Fruit fly (Drosophila melanogaster) whole organism, pupa: ENCODE results near the gene gudu.

Experiments used
- CG10348 ChIP-seq: fragments of 200-800 bp; sonication (Bioruptor generic); IDR thresholded peaks from 2 replicates; pipeline ENCODE4 v1.3.6; 2022; ENCODE audit warnings: missing biosample characterization, missing genetic modification characterization
- CG12605 ChIP-seq: fragments of 200-800 bp; sonication (Bioruptor generic); IDR thresholded peaks from 2 replicates; pipeline ENCODE4 v1.3.6; 2022; ENCODE audit warnings: missing biosample characterization, missing genetic modification characterization
- CG13204 ChIP-seq: fragments of 200-800 bp; sonication (Bioruptor generic); optimal IDR thresholded peaks from 2 replicates; lab custom pipeline; 2018; ENCODE audit warnings: missing biosample characterization, mild to moderate bottlenecking, missing genetic modification characterization, moderate library complexity
- CG14655 ChIP-seq: fragments of 200-800 bp; sonication (Bioruptor generic); optimal IDR thresholded peaks from 3 replicates; lab custom pipeline; 2017; ENCODE audit warnings: mild to moderate bottlenecking, missing biosample characterization, missing genetic modification reagents, missing genetic modification characterization
- CG15710 ChIP-seq: fragments of 200-800 bp; sonication (Bioruptor generic); optimal IDR thresholded peaks from 2 replicates; lab custom pipeline; 2018; ENCODE audit warnings: missing biosample characterization, mild to moderate bottlenecking, missing genetic modification characterization, moderate library complexity
- CG17806 ChIP-seq: fragments of 200-800 bp; sonication (Bioruptor generic); optimal IDR thresholded peaks from 2 replicates; lab custom pipeline; 2018; ENCODE audit warnings: missing biosample characterization, mild to moderate bottlenecking, missing genetic modification characterization, moderate library complexity
- CG32121 ChIP-seq: fragments of 200-800 bp; sonication (Bioruptor generic); IDR thresholded peaks from 2 replicates; pipeline ENCODE4 v1.3.6; 2022; ENCODE audit warnings: missing biosample characterization, missing genetic modification characterization
- CG34367 ChIP-seq: fragments of 200-800 bp; sonication (Bioruptor generic); optimal IDR thresholded peaks from 2 replicates; lab custom pipeline; 2018; ENCODE audit warnings: missing biosample characterization, mild to moderate bottlenecking, missing genetic modification characterization
- CG4496 ChIP-seq: fragments of 200-800 bp; sonication (Bioruptor generic); IDR thresholded peaks from 3 replicates; pipeline ENCODE4 v1.3.6; 2022; ENCODE audit warnings: missing biosample characterization, missing genetic modification characterization
- CG8159 ChIP-seq: fragments of 200-800 bp; sonication (Bioruptor generic); optimal IDR thresholded peaks from 3 replicates; lab custom pipeline; 2018; ENCODE audit warnings: missing biosample characterization, mild to moderate bottlenecking, missing genetic modification characterization, moderate library complexity
- CG8301 ChIP-seq: fragments of 200-800 bp; sonication (Bioruptor generic); optimal IDR thresholded peaks from 2 replicates; lab custom pipeline; 2018; ENCODE audit warnings: missing biosample characterization, mild to moderate bottlenecking, missing genetic modification characterization
- CG9948 ChIP-seq: fragments of 200-800 bp; sonication (Bioruptor generic); optimal IDR thresholded peaks from 2 replicates; lab custom pipeline; 2018; ENCODE audit warnings: missing biosample characterization, mild to moderate bottlenecking, missing genetic modification characterization, moderate library complexity
- D1 ChIP-seq: fragments of 200-800 bp; sonication (Bioruptor generic); optimal IDR thresholded peaks from 2 replicates; lab custom pipeline; 2018; ENCODE audit warnings: missing biosample characterization, mild to moderate bottlenecking, missing genetic modification characterization, moderate library complexity
- EcR ChIP-seq: fragments of 200-800 bp; sonication (Bioruptor generic); optimal IDR thresholded peaks from 3 replicates; lab custom pipeline; 2019; ENCODE audit warnings: missing biosample characterization, missing genetic modification characterization, mild to moderate bottlenecking, moderate library complexity, missing genetic modification reagents
- Ets98B ChIP-seq: fragments of 200-800 bp; sonication (Bioruptor generic); IDR thresholded peaks from 2 replicates; pipeline ENCODE4 v1.3.6; 2022; ENCODE audit warnings: missing biosample characterization, missing genetic modification characterization
- Pif1A ChIP-seq: fragments of 200-800 bp; sonication (Bioruptor generic); optimal IDR thresholded peaks from 3 replicates; lab custom pipeline; 2016; ENCODE audit warnings: missing biosample characterization, missing genetic modification characterization
- Pif1B ChIP-seq: fragments of 200-800 bp; sonication (Bioruptor generic); optimal IDR thresholded peaks from 3 replicates; lab custom pipeline; 2016; ENCODE audit warnings: missing biosample characterization, missing genetic modification characterization
- Snoo ChIP-seq: fragments of 200-800 bp; sonication (Bioruptor generic); optimal IDR thresholded peaks from 3 replicates; lab custom pipeline; 2017; ENCODE audit warnings: missing biosample characterization, mild to moderate bottlenecking, missing genetic modification characterization, inconsistent platforms
- fd96Ca ChIP-seq: fragments of 200-800 bp; sonication (Bioruptor generic); IDR thresholded peaks from 3 replicates; pipeline ENCODE4 v1.3.6; 2022; ENCODE audit warnings: missing biosample characterization, missing genetic modification characterization
- gl ChIP-seq: fragments of 200-800 bp; sonication (Bioruptor generic); optimal IDR thresholded peaks from 2 replicates; lab custom pipeline; 2018; ENCODE audit warnings: missing biosample characterization, mild to moderate bottlenecking, missing genetic modification characterization
- rn ChIP-seq: fragments of 200-800 bp; sonication (Bioruptor generic); IDR thresholded peaks from 2 replicates; pipeline ENCODE4 v1.3.6; 2022; ENCODE audit warnings: missing biosample characterization, missing genetic modification characterization

Gene gudu

DNA sequence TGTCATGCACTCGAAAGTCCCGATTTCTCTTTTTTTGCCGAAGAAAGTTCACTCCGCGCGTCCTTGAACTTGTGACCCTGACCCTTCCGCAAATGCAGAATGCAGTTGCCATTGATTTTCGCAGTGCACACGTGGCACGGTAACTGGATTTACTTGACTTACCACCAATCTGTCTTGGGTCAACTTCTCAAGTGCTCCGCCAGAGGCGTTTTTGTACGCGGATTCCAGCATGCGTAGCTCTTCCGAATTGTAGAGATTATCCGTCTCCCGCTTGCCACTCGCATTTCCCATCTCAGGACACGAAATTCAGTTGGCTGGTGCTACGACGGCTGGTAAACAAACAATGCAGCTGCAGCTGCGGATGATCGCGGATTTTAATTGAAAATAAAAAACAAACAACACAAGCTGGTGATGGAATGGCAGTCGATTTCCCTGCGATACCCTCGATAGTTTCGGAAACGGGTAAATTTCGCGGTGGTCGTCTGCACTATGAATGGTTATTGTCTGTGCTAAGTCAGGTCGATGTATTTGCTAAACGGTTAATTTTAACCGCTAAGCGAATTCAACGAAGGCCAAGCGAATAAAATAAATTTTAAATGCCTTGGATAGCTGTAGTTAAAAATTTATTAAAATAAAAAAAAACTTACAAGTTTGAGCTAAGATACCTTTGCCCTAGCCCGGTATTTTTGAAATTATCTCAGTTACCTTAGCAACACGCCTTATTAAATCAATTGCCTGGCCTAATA is at the start of gene gudu, which contains the start of gene CG5149:
TSS of gene gudu (plus strand) at position 696 of the 746 bp plus-strand sequence.
TSS of gene CG5149 (minus strand) at position 441 of the 746 bp plus-strand sequence.
- TF ChIP-seq Pif1A (GFP tag; lab: Kevin White, UChicago), result no peak
- TF ChIP-seq EcR (GFP tag; lab: Kevin White, UChicago), result peak; percentile 59
- peak; percentile 62; the same call in 2 of the 3 replicates for TF ChIP-seq fd96Ca
- TF ChIP-seq CG8301 (tag; lab: Kevin White, UChicago), result no peak
- 0 out of 2 replicates have a peak, but pooled peaks have one; percentile 17 for TF ChIP-seq rn (GFP tag; lab: Robert Waterston, UW)
- TF ChIP-seq D1 (tag; lab: Kevin White, UChicago), result peak; percentile 14
- TF ChIP-seq CG13204 (GFP tag; lab: Kevin White, UChicago), result no peak
- peak; percentile 21; the same call in 1 of the 3 replicates for TF ChIP-seq CG4496 (GFP tag; lab: Robert Waterston, UW)
- peak; percentile 13 for TF ChIP-seq CG15710 (tag; lab: Kevin White, UChicago)
- TF ChIP-seq CG10348 (GFP tag; lab: Robert Waterston, UW), result no peak
- TF ChIP-seq CG9948 (tag; lab: Kevin White, UChicago), result no peak
- TF ChIP-seq Pif1B, result no peak
- TF ChIP-seq Ets98B, result peak; percentile 24; the same call in 1 of the 2 replicates
- TF ChIP-seq Snoo, result peak; percentile 26

DNA sequence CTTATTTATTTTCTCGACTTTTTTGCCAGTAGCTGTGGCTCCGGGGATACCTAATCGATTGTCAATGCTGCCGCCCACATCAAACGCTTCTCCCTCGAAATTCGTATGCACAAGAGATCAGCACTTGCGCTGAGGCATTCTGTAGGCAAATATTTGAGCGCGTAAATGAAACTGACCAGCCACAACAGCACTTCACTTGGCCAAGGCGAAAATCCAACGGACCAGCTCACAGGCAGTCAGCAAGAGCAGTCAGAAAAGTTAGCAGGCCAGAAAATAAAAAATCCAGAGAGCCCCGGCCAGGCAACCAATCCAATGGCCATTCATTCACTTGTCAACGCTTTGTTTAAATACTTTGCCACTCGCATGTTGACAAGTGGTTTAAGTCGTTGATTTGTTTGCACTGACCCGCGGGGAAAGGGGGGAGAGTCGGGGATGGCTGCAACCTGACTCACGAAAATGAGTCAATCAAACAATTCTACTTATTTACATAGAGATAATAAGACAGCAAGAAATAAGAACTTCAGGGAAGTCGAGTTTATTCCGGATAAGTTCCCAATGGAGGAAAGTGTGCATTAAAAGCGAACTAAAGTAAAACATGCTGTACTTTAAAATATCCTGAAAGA is 48.8 kb upstream of the gudu start:
- 0 out of 3 replicates have a peak, but pooled peaks have one; percentile 14 for TF ChIP-seq CG4496 (GFP tag; lab: Robert Waterston, UW)
- no peak for TF ChIP-seq CG8159 (tag; lab: Kevin White, UChicago)
- no peak for TF ChIP-seq CG9948 (tag; lab: Kevin White, UChicago)

DNA sequence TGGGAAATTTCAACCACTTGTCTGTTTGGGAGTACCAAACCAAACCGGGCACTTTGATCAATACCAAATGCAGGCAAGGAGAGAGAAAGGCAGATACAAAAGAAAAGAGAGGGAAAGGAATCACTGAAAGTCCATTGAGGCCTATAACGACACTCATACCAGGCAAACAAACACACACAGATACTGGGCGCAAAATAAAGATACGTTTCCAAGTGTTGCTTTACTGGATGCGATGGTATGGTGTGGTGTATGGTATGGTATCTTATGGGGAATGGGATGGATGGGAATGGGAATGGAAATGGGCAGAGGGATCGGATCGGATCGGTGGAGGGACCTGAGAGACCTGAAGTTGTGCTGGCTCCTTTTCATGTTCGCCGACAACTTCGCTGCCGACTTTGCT is 48.2 kb upstream of the gudu start:
- TF ChIP-seq CG13204 (GFP tag; lab: Kevin White, UChicago) (peak; percentile 1), Snoo (no peak), Pif1B (no peak), CG10348 (GFP tag; lab: Robert Waterston, UW) (no peak), CG15710 (tag; lab: Kevin White, UChicago) (no peak)

DNA sequence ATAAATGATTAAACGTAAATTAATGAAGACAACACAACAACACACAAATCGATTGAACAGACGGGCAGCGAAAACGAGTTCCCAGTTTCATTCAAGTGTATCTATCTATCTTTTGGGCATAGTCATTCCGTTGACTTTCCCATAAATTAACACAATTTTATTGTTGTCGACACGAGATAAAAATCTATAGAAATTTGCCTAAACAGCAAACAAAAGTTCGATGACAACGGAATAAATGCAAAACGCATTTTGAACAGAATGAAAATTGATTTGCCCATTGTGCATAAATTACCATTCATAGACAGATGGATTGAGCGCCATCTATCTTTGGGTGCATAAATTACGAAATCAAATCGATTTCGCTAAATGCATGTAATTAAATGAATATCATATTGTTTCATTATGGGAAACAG is 35.5 kb upstream of the gudu start:
- no peak for TF ChIP-seq CG10348 (GFP tag; lab: Robert Waterston, UW)
- TF ChIP-seq CG32121 (GFP tag; lab: Robert Waterston, UW), result no peak
- TF ChIP-seq CG9948 (tag; lab: Kevin White, UChicago), result no peak
- no peak for TF ChIP-seq CG17806 (tag; lab: Kevin White, UChicago)
- TF ChIP-seq CG34367, result no peak
- TF ChIP-seq CG4496 (GFP tag; lab: Robert Waterston, UW), result no peak
- TF ChIP-seq CG13204 (GFP tag; lab: Kevin White, UChicago), result no peak
- no peak for TF ChIP-seq Pif1B
- no peak for TF ChIP-seq CG8159 (tag; lab: Kevin White, UChicago)
- no peak for TF ChIP-seq Snoo
- no peak for TF ChIP-seq rn (GFP tag; lab: Robert Waterston, UW)
- TF ChIP-seq D1 (tag; lab: Kevin White, UChicago), result no peak
- TF ChIP-seq EcR (GFP tag; lab: Kevin White, UChicago), result no peak
- TF ChIP-seq Pif1A (GFP tag; lab: Kevin White, UChicago), result no peak
- TF ChIP-seq CG8301 (tag; lab: Kevin White, UChicago), result no peak
- no peak for TF ChIP-seq CG14655
- TF ChIP-seq fd96Ca, result no peak
- TF ChIP-seq CG12605, result no peak
- TF ChIP-seq CG15710 (tag; lab: Kevin White, UChicago), result no peak
- no peak for TF ChIP-seq Ets98B
- TF ChIP-seq, all 21 proteins: peak for 0

DNA sequence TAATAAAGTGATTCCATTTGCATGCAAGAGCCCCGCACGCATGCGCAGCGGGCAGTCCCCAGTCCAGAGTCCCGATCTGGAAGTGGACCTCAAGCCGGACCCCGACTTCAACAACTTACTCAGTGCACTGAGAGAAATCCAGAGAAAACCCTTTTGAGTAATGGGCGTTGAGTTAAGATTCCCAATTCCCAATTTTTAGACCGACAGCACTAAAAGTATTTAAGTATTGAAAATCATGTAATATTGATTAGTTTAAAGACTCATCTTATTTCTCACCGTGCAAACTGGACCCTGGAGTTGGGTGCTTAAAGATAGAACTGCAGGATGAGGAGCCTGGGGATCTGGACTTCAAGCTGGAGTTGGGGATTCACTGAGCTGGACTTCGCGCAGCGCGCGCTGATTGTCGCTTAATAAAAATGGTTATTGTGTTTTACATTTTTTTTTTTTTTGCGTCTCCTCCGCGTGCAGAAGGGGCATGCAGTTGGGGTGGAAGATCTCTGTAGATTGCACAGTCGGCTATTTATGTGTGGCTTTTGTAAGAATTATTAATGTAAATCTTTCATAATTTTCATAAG is 30.2 kb upstream of the gudu start:
- TF ChIP-seq CG32121 (GFP tag; lab: Robert Waterston, UW) (no peak), CG9948 (tag; lab: Kevin White, UChicago) (peak; percentile 95), gl (tag; lab: Kevin White, UChicago) (peak; percentile 96), CG12605 (peak; percentile 85), Snoo (peak; percentile 88), CG14655 (peak; percentile 93), rn (GFP tag; lab: Robert Waterston, UW) (peak; percentile 71), CG8301 (tag; lab: Kevin White, UChicago) (peak; percentile 88), CG17806 (tag; lab: Kevin White, UChicago) (peak; percentile 96), CG10348 (GFP tag; lab: Robert Waterston, UW) (no peak), CG8159 (tag; lab: Kevin White, UChicago) (peak; percentile 96), CG4496 (GFP tag; lab: Robert Waterston, UW) (peak; percentile 87; the same call in 2 of the 3 replicates), CG13204 (GFP tag; lab: Kevin White, UChicago) (peak; percentile 96), CG15710 (tag; lab: Kevin White, UChicago) (peak; percentile 97), CG34367 (peak; percentile 96), EcR (GFP tag; lab: Kevin White, UChicago) (peak; percentile 80), D1 (tag; lab: Kevin White, UChicago) (peak; percentile 67), Pif1A (GFP tag; lab: Kevin White, UChicago) (peak; percentile 83), Ets98B (peak; percentile 51; the same call in 1 of the 2 replicates), Pif1B (peak; percentile 96), fd96Ca (peak; percentile 90)
